Worm (Caenorhabditis elegans) whole organism, young adult: ENCODE results near the gene C55C3.1.
A peak's percentile ranks its signal among the peaks of the same experiment; 100 is the strongest.

ENCODE experiments used
- C06A6.2 ChIP-seq: fragments of 200-800 bp; sonication (Bioruptor generic); conservative IDR thresholded peaks from 2 replicates; pipeline ENCODE4 v1.3.6; 2022; ENCODE audit warnings: missing genetic modification characterization, missing compliant biosample characterization
- F39B2.1 ChIP-seq: fragments of 200-800 bp; sonication (Bioruptor generic); IDR thresholded peaks from 2 replicates; pipeline ENCODE4 v1.3.6; 2022; ENCODE audit warnings: missing genetic modification reagents, missing genetic modification characterization, missing compliant biosample characterization
- F57A8.1 ChIP-seq: fragments of 200-800 bp; sonication (Bioruptor generic); optimal IDR thresholded peaks from 2 replicates; lab custom pipeline; 2018; ENCODE audit warnings: mild to moderate bottlenecking, missing genetic modification characterization, moderate library complexity, missing compliant biosample characterization
- K11D2.4 ChIP-seq: fragments of 200-800 bp; sonication (Bioruptor generic); IDR thresholded peaks from 2 replicates; pipeline ENCODE4 v1.3.6; 2022; ENCODE audit warnings: missing genetic modification reagents, missing genetic modification characterization, missing compliant biosample characterization
- Y79H2A.3 ChIP-seq: fragments of 200-800 bp; sonication (Bioruptor generic); conservative IDR thresholded peaks from 2 replicates; pipeline ENCODE4 v1.3.6; 2022; ENCODE audit warnings: missing genetic modification reagents, missing genetic modification characterization, missing compliant biosample characterization
- Y95B8A.8 ChIP-seq: fragments of 200-800 bp; sonication (Bioruptor generic); IDR thresholded peaks from 2 replicates; pipeline ENCODE4 v1.3.6; 2022; ENCODE audit warnings: missing genetic modification reagents, missing genetic modification characterization, missing compliant biosample characterization
- aptf-3 ChIP-seq: fragments of 200-800 bp; sonication (Bioruptor generic); IDR thresholded peaks from 2 replicates; pipeline ENCODE4 v1.3.6; 2022; ENCODE audit warnings: missing genetic modification characterization, missing compliant biosample characterization
- atf-7 ChIP-seq: sonication (generic microtip); optimal IDR thresholded peaks from 2 replicates; lab custom pipeline; 2017; ENCODE audit warnings: mild to moderate bottlenecking, missing genetic modification characterization, missing compliant biosample characterization
- bed-1 ChIP-seq: fragments of 200-800 bp; sonication (Bioruptor generic); IDR thresholded peaks from 2 replicates; pipeline ENCODE4 v1.3.6; 2022; ENCODE audit warnings: missing genetic modification reagents, missing genetic modification characterization, missing compliant biosample characterization
- cebp-1 ChIP-seq, 2 experiments: fragments of 200-800 bp in 1 of 2; sonication (Bioruptor generic) in 1 of 2; sonication (generic microtip) in 1 of 2; IDR thresholded peaks in 1 of 2; optimal IDR thresholded peaks in 1 of 2; 2 replicates each; pipeline versions ENCODE4 v1.3.6 to Lab custom; 2017 to 2022; ENCODE audit warnings: missing compliant biosample characterization in 2 of 2, missing genetic modification characterization in 2 of 2, mild to moderate bottlenecking in 1 of 2, missing genetic modification reagents in 1 of 2, moderate library complexity in 1 of 2
- cebp-2 ChIP-seq: fragments of 200-800 bp; sonication (Bioruptor generic); IDR thresholded peaks from 2 replicates; pipeline ENCODE4 v1.3.6; 2022; ENCODE audit warnings: missing genetic modification characterization, missing compliant biosample characterization
- ceh-40 ChIP-seq: fragments of 200-800 bp; sonication (Bioruptor generic); IDR thresholded peaks from 2 replicates; pipeline ENCODE4 v1.3.6; 2022; ENCODE audit warnings: missing genetic modification characterization, missing compliant biosample characterization
- ceh-58 ChIP-seq: fragments of 200-800 bp; sonication (Bioruptor generic); IDR thresholded peaks from 2 replicates; pipeline ENCODE4 v1.3.6; 2022; ENCODE audit warnings: missing genetic modification characterization, missing compliant biosample characterization
- die-1 ChIP-seq: sonication (generic microtip); optimal IDR thresholded peaks from 2 replicates; lab custom pipeline; 2016; ENCODE audit warnings: missing genotype, mild to moderate bottlenecking, missing genetic modification characterization, missing compliant biosample characterization
- dox-1 ChIP-seq: fragments of 200-800 bp; sonication (Bioruptor generic); IDR thresholded peaks from 2 replicates; pipeline ENCODE4 v1.3.6; 2022; ENCODE audit warnings: missing genetic modification reagents, missing genetic modification characterization, missing compliant biosample characterization
- egl-18 ChIP-seq: fragments of 200-800 bp; sonication (Bioruptor generic); IDR thresholded peaks from 2 replicates; pipeline ENCODE4 v1.3.6; 2022; ENCODE audit warnings: missing genetic modification reagents, missing genetic modification characterization, missing compliant biosample characterization
- egrh-3 ChIP-seq: fragments of 200-800 bp; sonication (Bioruptor generic); IDR thresholded peaks from 2 replicates; pipeline ENCODE4 v1.3.6; 2022; ENCODE audit warnings: missing genetic modification reagents, missing genetic modification characterization, missing compliant biosample characterization
- ets-4 ChIP-seq: fragments of 200-800 bp; sonication (Bioruptor generic); optimal IDR thresholded peaks from 2 replicates; lab custom pipeline; 2018; ENCODE audit warnings: mild to moderate bottlenecking, missing genetic modification characterization, missing compliant biosample characterization
- hlh-26 ChIP-seq: fragments of 200-800 bp; sonication (Bioruptor generic); conservative IDR thresholded peaks from 2 replicates; pipeline ENCODE4 v1.3.6; 2022; ENCODE audit warnings: missing genetic modification reagents, missing genetic modification characterization, missing compliant biosample characterization
- hmg-1.2 ChIP-seq: fragments of 200-800 bp; sonication (Bioruptor generic); IDR thresholded peaks from 2 replicates; pipeline ENCODE4 v1.3.6; 2022; ENCODE audit warnings: missing genetic modification reagents, missing genetic modification characterization, missing compliant biosample characterization
- hmg-20 ChIP-seq: fragments of 200-800 bp; sonication (Bioruptor generic); IDR thresholded peaks from 2 replicates; pipeline ENCODE4 v1.3.6; 2022; ENCODE audit warnings: missing genetic modification reagents, missing genetic modification characterization, missing compliant biosample characterization
- let-526 ChIP-seq: fragments of 200-800 bp; sonication (Bioruptor generic); IDR thresholded peaks from 2 replicates; pipeline ENCODE4 v1.3.6; 2022; ENCODE audit warnings: missing genetic modification reagents, missing genetic modification characterization, missing compliant biosample characterization
- lin-54 ChIP-seq: fragments of 200-800 bp; sonication (Bioruptor generic); optimal IDR thresholded peaks from 2 replicates; lab custom pipeline; 2018; ENCODE audit warnings: mild to moderate bottlenecking, missing genetic modification characterization, missing compliant biosample characterization
- madf-3 ChIP-seq: fragments of 200-800 bp; sonication (Bioruptor generic); IDR thresholded peaks from 2 replicates; pipeline ENCODE4 v1.3.6; 2022; ENCODE audit warnings: missing genetic modification reagents, missing genetic modification characterization, missing compliant biosample characterization
- mcd-1 ChIP-seq: fragments of 200-800 bp; sonication (Bioruptor generic); IDR thresholded peaks from 2 replicates; pipeline ENCODE4 v1.3.6; 2022; ENCODE audit warnings: missing genetic modification reagents, missing genetic modification characterization, missing compliant biosample characterization
- mxl-1 ChIP-seq: sonication (generic microtip); optimal IDR thresholded peaks from 2 replicates; lab custom pipeline; 2016; ENCODE audit warnings: missing genetic modification characterization, missing compliant biosample characterization
- nfya-1 ChIP-seq: sonication (generic microtip); optimal IDR thresholded peaks from 2 replicates; lab custom pipeline; 2017; ENCODE audit warnings: antibody characterized with exemption, missing compliant biosample characterization, missing genetic modification characterization, borderline replicate concordance; ENCODE audit not compliant: insufficient read depth
- nfyb-1 ChIP-seq: fragments of 200-800 bp; sonication (Bioruptor generic); IDR thresholded peaks from 2 replicates; pipeline ENCODE4 v1.3.6; 2022; ENCODE audit warnings: missing genetic modification reagents, missing genetic modification characterization, missing compliant biosample characterization
- nhr-120 ChIP-seq: fragments of 200-800 bp; sonication (Bioruptor generic); IDR thresholded peaks from 2 replicates; pipeline ENCODE4 v1.3.6; 2022; ENCODE audit warnings: missing genetic modification characterization, missing compliant biosample characterization
- nhr-27 ChIP-seq: fragments of 200-800 bp; sonication (Bioruptor generic); optimal IDR thresholded peaks from 2 replicates; lab custom pipeline; 2018; ENCODE audit warnings: mild to moderate bottlenecking, missing genetic modification characterization, moderate library complexity, missing compliant biosample characterization
- nhr-90 ChIP-seq: sonication (generic microtip); optimal IDR thresholded peaks from 2 replicates; lab custom pipeline; 2016; ENCODE audit warnings: missing genotype, mild to moderate bottlenecking, missing genetic modification characterization, missing compliant biosample characterization
- pbrm-1 ChIP-seq: fragments of 200-800 bp; sonication (Bioruptor generic); IDR thresholded peaks from 2 replicates; pipeline ENCODE4 v1.3.6; 2022; ENCODE audit warnings: missing genetic modification reagents, missing genetic modification characterization, missing compliant biosample characterization
- rec-8 ChIP-seq, 2 experiments: sonication (generic microtip); optimal IDR thresholded peaks; 2 replicates each; lab custom pipeline; 2016; ENCODE audit warnings: mild to moderate bottlenecking in 2 of 2, missing genetic modification characterization in 2 of 2, missing genetic modification reagents in 2 of 2, missing genotype in 2 of 2, missing biosample characterization in 1 of 2, missing compliant biosample characterization in 1 of 2, moderate library complexity in 1 of 2
- repo-1 ChIP-seq: sonication (generic microtip); optimal IDR thresholded peaks from 2 replicates; lab custom pipeline; 2017; ENCODE audit warnings: mild to moderate bottlenecking, missing genetic modification characterization, missing compliant biosample characterization
- sdz-38 ChIP-seq: sonication (generic microtip); optimal IDR thresholded peaks from 2 replicates; lab custom pipeline; 2016; ENCODE audit warnings: missing genotype, missing genetic modification characterization, missing compliant biosample characterization
- snpc-1.1 ChIP-seq: sonication (generic microtip); optimal IDR thresholded peaks from 2 replicates; lab custom pipeline; 2017; ENCODE audit warnings: missing genetic modification characterization, mild to moderate bottlenecking, missing compliant biosample characterization, antibody characterized with exemption, moderate library complexity, missing genotype, missing genetic modification reagents; ENCODE audit not compliant: insufficient read depth
- unc-130 ChIP-seq: sonication (generic microtip); optimal IDR thresholded peaks from 2 replicates; lab custom pipeline; 2016; ENCODE audit warnings: missing genetic modification reagents, missing genetic modification characterization, missing compliant biosample characterization
- zfh-2 ChIP-seq: fragments of 200-800 bp; sonication (Bioruptor generic); conservative IDR thresholded peaks from 2 replicates; pipeline ENCODE4 v1.3.6; 2022; ENCODE audit warnings: missing genetic modification reagents, missing genetic modification characterization, missing compliant biosample characterization
- ztf-26 ChIP-seq: sonication (generic microtip); optimal IDR thresholded peaks from 2 replicates; lab custom pipeline; 2017; ENCODE audit warnings: missing genetic modification characterization, missing compliant biosample characterization
- ztf-28 ChIP-seq: fragments of 200-800 bp; sonication (Bioruptor generic); IDR thresholded peaks from 2 replicates; pipeline ENCODE4 v1.3.6; 2022; ENCODE audit warnings: missing genetic modification reagents, missing genetic modification characterization, missing compliant biosample characterization
- ztf-3 ChIP-seq: fragments of 200-800 bp; sonication (Bioruptor generic); optimal IDR thresholded peaks from 2 replicates; lab custom pipeline; 2018; ENCODE audit warnings: mild to moderate bottlenecking, missing genetic modification characterization, missing compliant biosample characterization

The C55C3.1 gene

DNA sequence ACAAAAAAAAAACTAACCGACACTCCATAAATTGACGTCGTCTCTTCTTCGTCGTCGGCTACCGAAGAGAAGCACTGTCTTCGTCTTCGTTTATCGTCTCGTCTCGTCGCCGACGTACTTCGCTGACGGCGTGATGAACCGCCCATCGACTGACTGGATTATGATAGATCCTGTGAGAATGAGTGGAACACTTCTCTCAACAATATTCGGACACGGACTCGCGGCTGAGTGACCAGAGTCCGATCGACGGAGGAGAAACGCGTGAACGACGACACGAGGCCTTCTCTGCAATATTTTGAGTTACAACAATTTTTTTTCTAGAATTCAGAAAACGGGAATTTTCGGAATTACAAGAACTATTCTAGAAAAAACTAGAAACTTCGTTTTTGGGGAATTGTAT, 48.7 kb upstream of the C55C3.1 start, which contains the start of gene skn-1 (continued):
- no peak for TF ChIP-seq pbrm-1 (GFP tag; lab: Robert Waterston, UW)
- no peak for TF ChIP-seq bed-1 (GFP tag; lab: Robert Waterston, UW)
- no peak for TF ChIP-seq K11D2.4 (GFP tag; lab: Robert Waterston, UW)
- TF ChIP-seq atf-7 (tag; lab: Kevin White, UChicago), result no peak
- no peak for TF ChIP-seq F57A8.1 (GFP tag; lab: Kevin White, UChicago)
- no peak for TF ChIP-seq Y95B8A.8 (GFP tag; lab: Robert Waterston, UW)
- peak; percentile 52 for TF ChIP-seq repo-1 (tag; lab: Kevin White, UChicago)
- TF ChIP-seq nfyb-1 (GFP tag; lab: Robert Waterston, UW), result peak; percentile 76; the same call in 1 of the 2 replicates
- no peak for TF ChIP-seq snpc-1.1 (tag; lab: Kevin White, UChicago)
- TF ChIP-seq let-526, result 0 out of 2 replicates have a peak, but pooled peaks have one; percentile 21
- no peak for TF ChIP-seq mcd-1
- TF ChIP-seq aptf-3 (GFP tag; lab: Robert Waterston, UW), result no peak
- TF ChIP-seq madf-3, result 0 out of 2 replicates have a peak, but pooled peaks have one; percentile 32
- no peak for TF ChIP-seq unc-130 (GFP tag; lab: Kevin White, UChicago)
- no peak for TF ChIP-seq nhr-90 (tag; lab: Kevin White, UChicago)
- TF ChIP-seq cebp-1 (GFP tag; IDR thresholded peaks at IDR 0.05; lab: Robert Waterston, UW), result 0 out of 2 replicates have a peak, but pooled peaks have one; percentile 20
- peak; percentile 13 for TF ChIP-seq cebp-1 (tag; optimal IDR thresholded peaks at IDR 0.05; lab: Kevin White, UChicago)
- TF ChIP-seq Y79H2A.3 (GFP tag; lab: Robert Waterston, UW), result no peak
- no peak for TF ChIP-seq sdz-38
- TF ChIP-seq egrh-3 (GFP tag; lab: Robert Waterston, UW), result no peak
- no peak for TF ChIP-seq ceh-40 (GFP tag; lab: Robert Waterston, UW)
- 0 out of 2 replicates have a peak, but pooled peaks have one; percentile 12 for TF ChIP-seq zfh-2 (GFP tag; lab: Robert Waterston, UW)
- TF ChIP-seq nhr-120, result no peak
- peak; percentile 13 for TF ChIP-seq lin-54
- no peak for TF ChIP-seq ets-4
- TF ChIP-seq ztf-28 (GFP tag; lab: Robert Waterston, UW), result no peak

DNA sequence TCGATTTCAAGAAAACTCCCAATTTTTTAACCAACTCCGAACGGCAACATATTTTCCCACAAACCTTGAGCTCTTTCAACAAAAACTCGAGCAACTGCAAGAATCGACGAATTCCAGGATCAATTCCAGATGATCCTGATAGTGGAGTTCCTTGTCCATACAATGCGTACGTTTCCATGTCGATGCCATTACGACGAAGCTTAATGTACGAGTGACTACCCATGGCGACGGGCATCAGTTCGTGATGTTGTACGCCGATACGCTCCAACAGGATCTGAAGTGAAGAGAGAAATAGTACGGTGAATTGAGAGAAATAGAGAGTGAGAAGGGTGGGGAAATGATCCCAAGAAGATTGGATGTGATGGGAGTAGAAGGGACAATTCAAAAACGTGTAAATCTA, 46.8 kb upstream of the C55C3.1 start:
- 0 out of 2 replicates have a peak, but pooled peaks have one; percentile 14 for TF ChIP-seq hmg-1.2 (GFP tag; lab: Robert Waterston, UW)
- no peak for TF ChIP-seq ceh-58 (GFP tag; lab: Robert Waterston, UW)

ce11 chrIV:5662886-5663285, 46.0 kb upstream of the C55C3.1 start:
- 0 out of 2 replicates have a peak, but pooled peaks have one; percentile 15 for TF ChIP-seq C06A6.2 (GFP tag; lab: Robert Waterston, UW)
- TF ChIP-seq ceh-58 (GFP tag; lab: Robert Waterston, UW), result no peak
- no peak for TF ChIP-seq die-1 (tag; lab: Kevin White, UChicago)
- TF ChIP-seq sdz-38, result no peak

ce11 chrIV:5664375-5665004, 44.4 kb upstream of the C55C3.1 start, which contains the start of gene bec-1:
TSS of gene bec-1 (minus strand) at chrIV:5664425.
- TF ChIP-seq unc-130 (GFP tag; lab: Kevin White, UChicago) (no peak), nfya-1 (tag; lab: Kevin White, UChicago) (no peak), F39B2.1 (no peak), snpc-1.1 (tag; lab: Kevin White, UChicago) (no peak), dox-1 (GFP tag; lab: Robert Waterston, UW) (peak; percentile 25; the same call in 1 of the 2 replicates), cebp-2 (GFP tag; lab: Robert Waterston, UW) (no peak), nhr-27 (no peak), nfyb-1 (GFP tag; lab: Robert Waterston, UW) (peak; percentile 62), ztf-26 (tag; lab: Kevin White, UChicago) (no peak), egl-18 (no peak), K11D2.4 (GFP tag; lab: Robert Waterston, UW) (no peak), ztf-3 (GFP tag; lab: Kevin White, UChicago) (no peak), hlh-26 (GFP tag; lab: Robert Waterston, UW) (no peak), pbrm-1 (GFP tag; lab: Robert Waterston, UW) (0 out of 2 replicates have a peak, but pooled peaks have one; percentile 29), ceh-40 (GFP tag; lab: Robert Waterston, UW) (no peak), mxl-1 (tag; lab: Kevin White, UChicago) (no peak), hmg-20 (GFP tag; lab: Robert Waterston, UW) (no peak), rec-8 (tag; optimal IDR thresholded peaks at IDR 0.05; lab: Kevin White, UChicago) (no peak)
